Fruit fly (Drosophila melanogaster): Measurements from ENCODE around the gene Cyp316a1.
"Not testable (repeated sequence)": the region's sequence is repeated elsewhere in the genome, so short reads cannot be mapped to it uniquely, and the experiment has no call there.

Cyp316a1 gene

DNA sequence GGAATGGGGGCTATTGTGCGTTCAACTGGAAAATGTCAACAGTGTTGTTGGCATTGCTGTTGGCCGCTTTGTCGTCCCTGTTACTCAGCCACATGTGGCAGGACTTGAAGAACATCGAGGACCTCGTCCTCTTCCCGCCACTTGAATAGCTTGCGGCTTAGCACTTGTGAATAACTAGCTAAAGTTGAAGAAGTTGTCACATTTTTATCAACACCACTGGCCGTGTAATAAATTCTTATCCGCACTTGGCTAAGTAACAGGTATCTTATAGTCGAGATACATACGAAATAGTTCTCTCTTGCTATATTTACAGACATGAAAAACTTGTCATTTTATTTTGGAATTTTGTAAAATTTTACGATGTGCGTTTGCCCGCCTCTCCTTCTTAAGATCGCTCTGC lies 16.4 kb upstream of the Cyp316a1 start, which contains the start of gene CG43292:
Gene CG43292, plus strand, starts transcription at position 301 of the 400 bp plus-strand sequence.
- TF ChIP-seq CG12768 (GFP tag; optimal IDR thresholded peaks at IDR 0.05) (no peak), CG5204 (GFP tag; optimal IDR thresholded peaks at IDR 0.05) (no peak), Hr96 (GFP tag; optimal IDR thresholded peaks at IDR 0.05) (no peak), tj (GFP tag; optimal IDR thresholded peaks at IDR 0.05) (no peak), Crg-1 (GFP tag; optimal IDR thresholded peaks at IDR 0.05) (no peak), cnc (optimal IDR thresholded peaks at IDR 0.05) (no peak), CG33017 (tag; optimal IDR thresholded peaks at IDR 0.05) (no peak), toe (GFP tag; optimal IDR thresholded peaks at IDR 0.05) (no peak), Clk (GFP tag; optimal IDR thresholded peaks at IDR 0.05) (no peak), CG7045 (GFP tag; optimal IDR thresholded peaks at IDR 0.05) (no peak), cic (GFP tag; optimal IDR thresholded peaks at IDR 0.05) (no peak), ovo (GFP tag; optimal IDR thresholded peaks at IDR 0.05) (no peak), CG14711 (tag; optimal IDR thresholded peaks at IDR 0.05) (no peak), CG7101 (tag; optimal IDR thresholded peaks at IDR 0.05) (no peak), CG1620 (GFP tag; optimal IDR thresholded peaks at IDR 0.05) (no peak), bab1 (GFP tag; optimal IDR thresholded peaks at IDR 0.05) (no peak)

DNA sequence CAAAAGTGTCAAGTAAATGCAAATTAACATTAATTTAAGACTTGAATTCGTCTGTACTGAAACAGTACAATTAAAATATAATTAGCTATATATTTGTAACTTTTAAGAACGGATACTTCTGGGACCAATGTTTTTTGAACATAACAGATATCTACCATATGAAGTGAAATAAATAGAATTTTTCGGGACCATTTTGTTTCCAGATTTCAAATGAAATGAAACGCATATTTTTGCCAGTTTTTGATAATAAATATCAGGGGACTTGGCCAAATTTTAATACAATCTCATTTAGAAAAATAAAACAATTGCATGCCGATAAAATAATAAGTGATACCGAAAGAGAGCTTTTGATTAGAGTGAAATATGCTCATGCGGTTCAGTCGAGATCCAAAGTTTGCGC lies 6.0 kb upstream of the Cyp316a1 start, which contains the start of gene mthl6:
Gene mthl6, plus strand, starts transcription at position 301 of the 400 bp plus-strand sequence.
- TF ChIP-seq kay (GFP tag; ENCODE audit: borderline replicate concordance) (peak; percentile 22), CG14711 (tag; optimal IDR thresholded peaks at IDR 0.05) (no peak)

- TF ChIP-seq CG14711 (tag; optimal IDR thresholded peaks at IDR 0.05), result no peak
- TF ChIP-seq cic (GFP tag; optimal IDR thresholded peaks at IDR 0.05), result peak; percentile 23
Observed at dm6 chr3L:7496097-7496496, 4.4 kb downstream of the Cyp316a1 start, which contains the start of gene Cyp4d8. Gene Cyp4d8 (minus strand): TSS chr3L:7496197.

DNA sequence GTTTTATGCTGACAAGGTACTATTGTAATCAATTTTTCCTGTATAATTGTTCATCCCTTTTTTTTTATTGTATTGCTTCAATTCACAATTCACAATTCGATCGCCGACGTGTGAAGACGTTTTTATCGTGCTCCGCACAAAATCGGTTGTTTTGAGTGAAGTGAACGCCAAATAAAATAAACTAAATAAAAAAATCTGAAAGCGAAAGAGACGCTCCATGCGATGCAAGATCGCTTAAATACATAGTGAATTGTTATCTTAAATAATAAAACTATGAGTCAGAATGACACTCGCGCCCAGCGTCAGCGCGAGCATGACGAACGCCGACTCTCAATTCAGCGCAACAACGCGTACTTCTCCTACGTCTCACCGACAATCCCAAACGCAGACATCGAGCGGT lies 7.1 kb downstream of the Cyp316a1 start, which contains the start of gene CG8539:
Gene CG8539, minus strand, starts transcription at position 101 of the 400 bp plus-strand sequence.
- not testable (repeated sequence) for TF ChIP-seq pad (GFP tag; optimal IDR thresholded peaks at IDR 0.05); CG7101 (tag; optimal IDR thresholded peaks at IDR 0.05); CG11617 (GFP tag; optimal IDR thresholded peaks at IDR 0.05)

DNA sequence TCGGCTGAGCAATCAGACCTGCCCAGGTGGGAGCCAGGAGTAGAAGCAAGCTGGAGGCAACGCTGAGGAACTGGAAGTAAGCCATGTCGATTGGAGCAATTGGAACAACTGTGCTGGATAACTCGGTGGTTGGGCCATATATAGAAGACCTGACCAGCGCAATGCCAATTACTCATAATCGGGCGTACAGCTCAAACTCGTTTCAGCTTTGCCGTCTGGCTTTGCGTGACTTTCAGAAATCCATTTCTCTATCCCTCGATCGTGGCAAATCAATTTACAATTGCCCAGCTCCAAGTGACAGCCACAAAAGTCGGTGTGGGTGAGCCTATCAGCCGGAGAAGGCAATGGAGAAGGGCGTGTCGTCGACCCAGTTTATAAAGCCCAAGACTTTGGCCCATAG lies 14.5 kb downstream of the Cyp316a1 start, which contains the start of gene CG7548:
Gene CG7548, minus strand, starts transcription at position 101 of the 400 bp plus-strand sequence.
- TF ChIP-seq Clk (GFP tag; optimal IDR thresholded peaks at IDR 0.05), result no peak
- no peak for TF ChIP-seq CG7101 (tag; optimal IDR thresholded peaks at IDR 0.05)
- TF ChIP-seq Crg-1 (GFP tag; optimal IDR thresholded peaks at IDR 0.05), result no peak
- no peak for TF ChIP-seq kay (GFP tag; ENCODE audit: borderline replicate concordance)
- no peak for TF ChIP-seq CG7045 (GFP tag; optimal IDR thresholded peaks at IDR 0.05)
- no peak for TF ChIP-seq CG1620 (GFP tag; optimal IDR thresholded peaks at IDR 0.05)
- TF ChIP-seq CG33017 (tag; optimal IDR thresholded peaks at IDR 0.05), result no peak

DNA sequence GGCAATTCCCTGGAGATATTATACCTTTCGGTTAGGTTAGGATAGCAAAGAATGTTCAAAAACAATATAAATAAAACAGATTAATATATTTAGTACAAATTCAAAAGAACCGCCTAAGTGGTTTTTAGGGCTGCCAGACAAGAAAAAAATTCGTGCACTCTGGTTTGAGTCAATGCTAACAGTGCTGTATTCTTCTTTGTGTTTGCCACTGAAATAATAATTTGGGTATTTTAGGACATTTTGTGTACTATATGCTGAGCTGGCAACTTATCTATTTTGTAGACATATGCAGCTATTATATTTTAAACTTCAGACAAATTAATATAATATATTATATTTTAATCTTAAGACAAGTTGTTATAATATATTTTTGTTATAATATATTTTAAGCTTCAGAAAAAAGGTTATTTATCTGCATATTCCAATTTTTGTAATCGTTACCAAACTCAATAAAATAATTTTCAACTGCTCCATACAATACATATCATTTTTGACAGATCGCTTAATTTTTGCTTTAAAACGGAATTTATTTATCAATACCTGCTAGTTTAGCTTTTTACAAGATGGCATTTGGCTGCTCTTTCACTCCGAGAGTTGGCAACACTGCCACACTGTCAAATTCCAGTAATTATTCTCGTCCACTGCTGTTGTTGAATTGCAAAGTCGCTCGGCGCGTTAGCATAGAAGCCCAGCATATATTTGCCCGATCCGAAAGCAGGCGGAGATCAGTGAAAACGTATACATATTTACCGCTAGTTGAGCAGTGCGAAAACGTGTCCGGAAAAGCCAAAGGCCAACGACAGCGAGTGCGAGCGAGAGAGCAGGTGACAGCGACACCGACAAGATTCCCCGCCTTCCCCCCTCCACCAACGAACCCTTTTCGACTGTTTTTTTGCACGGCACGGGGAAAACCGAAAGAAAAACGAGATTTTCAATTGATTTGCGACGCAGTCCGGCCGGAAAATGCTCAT lies 19.0 kb downstream of the Cyp316a1 start, which contains the start of gene CG7546:
Gene CG7546, plus strand, starts transcription at position 573 of the 971 bp plus-strand sequence.
- TF ChIP-seq CG7101 (tag; optimal IDR thresholded peaks at IDR 0.05), result no peak
- TF ChIP-seq CG14711 (tag; optimal IDR thresholded peaks at IDR 0.05), result peak; percentile 64
- TF ChIP-seq ovo (GFP tag; optimal IDR thresholded peaks at IDR 0.05), result peak; percentile 45
- peak; percentile 82 for TF ChIP-seq tj (GFP tag; optimal IDR thresholded peaks at IDR 0.05)
- peak; percentile 23 for TF ChIP-seq Hr96 (GFP tag; optimal IDR thresholded peaks at IDR 0.05)
- TF ChIP-seq Mnt (GFP tag; optimal IDR thresholded peaks at IDR 0.05), result peak; percentile 68
- TF ChIP-seq CG11617 (GFP tag; optimal IDR thresholded peaks at IDR 0.05), result no peak
- no peak for TF ChIP-seq Crg-1 (GFP tag; optimal IDR thresholded peaks at IDR 0.05)
- TF ChIP-seq cnc (optimal IDR thresholded peaks at IDR 0.05), result no peak
- TF ChIP-seq pad (GFP tag; optimal IDR thresholded peaks at IDR 0.05), result peak; percentile 43
- peak; percentile 13 for TF ChIP-seq CG33017 (tag; optimal IDR thresholded peaks at IDR 0.05)
- TF ChIP-seq bab1 (GFP tag; optimal IDR thresholded peaks at IDR 0.05), result peak; percentile 25
- no peak for TF ChIP-seq CG12768 (GFP tag; optimal IDR thresholded peaks at IDR 0.05)
- TF ChIP-seq cic (GFP tag; optimal IDR thresholded peaks at IDR 0.05), result peak; percentile 12
- peak; percentile 50 for TF ChIP-seq CG5204 (GFP tag; optimal IDR thresholded peaks at IDR 0.05)

Measured in whole organism, adult.